Worm (Caenorhabditis elegans): ENCODE data around the gene dbt-1.

- TF ChIP-seq C34B4.2 (tag; optimal IDR thresholded peaks at IDR 0.05), result no peak
- TF ChIP-seq egl-13 (tag; optimal IDR thresholded peaks at IDR 0.05), result no peak
- no peak for TF ChIP-seq sox-4 (tag; optimal IDR thresholded peaks at IDR 0.05)
- no peak for TF ChIP-seq nhr-47 (tag; optimal IDR thresholded peaks at IDR 0.05)
- TF ChIP-seq skn-1 (tag; optimal IDR thresholded peaks at IDR 0.05), result no peak
- TF ChIP-seq ztf-11 (tag; optimal IDR thresholded peaks at IDR 0.05), result no peak
- TF ChIP-seq unc-86 (tag; optimal IDR thresholded peaks at IDR 0.05), result no peak
- no peak for TF ChIP-seq blmp-1 (tag; optimal IDR thresholded peaks at IDR 0.05)
- no peak for TF ChIP-seq nhr-28 (tag; optimal IDR thresholded peaks at IDR 0.05)
- no peak for TF ChIP-seq nhr-12 (tag; optimal IDR thresholded peaks at IDR 0.05)
These were observed 34.0 kb downstream of the dbt-1 start, which contains the start of gene ZK675.4 for ce11 chrII:7911015-7911414.
